Worm (Caenorhabditis elegans): ENCODE results near the gene Y55F3BL.6.

The Y55F3BL.6 gene

ce11 chrIV:854357-855269 lies 47.7 kb upstream of the Y55F3BL.6 start, which contains the start of the genes lem-4 and Y55F3BR.11 (continued):
- TF ChIP-seq nhr-47 (tag; optimal IDR thresholded peaks at IDR 0.05) = peak; percentile 84
- peak; percentile 73 for TF ChIP-seq nhr-90 (tag; optimal IDR thresholded peaks at IDR 0.05; ENCODE audit: poor library complexity)
- TF ChIP-seq mep-1 (tag; optimal IDR thresholded peaks at IDR 0.05) = peak; percentile 80
- no peak for TF ChIP-seq nhr-84 (tag; optimal IDR thresholded peaks at IDR 0.05)
- peak; percentile 1 for TF ChIP-seq nhr-237 (tag; optimal IDR thresholded peaks at IDR 0.05)
- TF ChIP-seq nhr-19 (GFP tag; conservative IDR thresholded peaks at IDR 0.05) = peak; percentile 75
- TF ChIP-seq lin-39 (tag; optimal IDR thresholded peaks at IDR 0.05) = peak; percentile 63
- TF ChIP-seq mdl-1 (tag; optimal IDR thresholded peaks at IDR 0.05) = peak in 1 of 2 experiments; percentile 54
- TF ChIP-seq jun-1 (tag; optimal IDR thresholded peaks at IDR 0.05) = peak; percentile 41
- TF ChIP-seq lin-13 (GFP tag; optimal IDR thresholded peaks at IDR 0.05) = peak; percentile 45
- TF ChIP-seq tlp-1 (tag; optimal IDR thresholded peaks at IDR 0.05) = no peak
- TF ChIP-seq ceh-90 (tag; optimal IDR thresholded peaks at IDR 0.05) = peak; percentile 18
- no peak for TF ChIP-seq lir-3 (tag; optimal IDR thresholded peaks at IDR 0.05; ENCODE audit: poor library complexity)
- peak; percentile 42 for TF ChIP-seq sox-4 (tag; optimal IDR thresholded peaks at IDR 0.05)
- TF ChIP-seq zip-4 (GFP tag; optimal IDR thresholded peaks at IDR 0.05) = peak; percentile 31
- peak; percentile 51 for TF ChIP-seq grh-1 (GFP tag; IDR thresholded peaks at IDR 0.05)
- TF ChIP-seq fkh-4 (tag; optimal IDR thresholded peaks at IDR 0.05; ENCODE audit: borderline replicate concordance) = peak; percentile 7
- TF ChIP-seq elt-3 (tag; optimal IDR thresholded peaks at IDR 0.05) = peak in 1 of 6 experiments; percentile 32
- TF ChIP-seq fos-1 (tag; optimal IDR thresholded peaks at IDR 0.05) = peak; percentile 72
- TF ChIP-seq unc-86 (tag; optimal IDR thresholded peaks at IDR 0.05) = peak; percentile 62
- no peak for TF ChIP-seq ces-1 (GFP tag; optimal IDR thresholded peaks at IDR 0.05)
- TF ChIP-seq mab-9 (GFP tag; IDR thresholded peaks at IDR 0.05) = 0 out of 2 replicates have a peak, but pooled peaks have one; percentile 23
- TF ChIP-seq snu-23 (GFP tag; optimal IDR thresholded peaks at IDR 0.05) = peak; percentile 84
- peak; percentile 74 for TF ChIP-seq tbx-2 (tag; optimal IDR thresholded peaks at IDR 0.05)
- no peak for TF ChIP-seq ets-5 (GFP tag; IDR thresholded peaks at IDR 0.05)
- TF ChIP-seq unc-62 (GFP tag; optimal IDR thresholded peaks at IDR 0.05) = no peak
- peak; percentile 80 for TF ChIP-seq swsn-7 (tag; optimal IDR thresholded peaks at IDR 0.05)
- no peak for TF ChIP-seq zag-1 (tag; optimal IDR thresholded peaks at IDR 0.05)
- peak; percentile 5 for TF ChIP-seq nhr-11 (tag; optimal IDR thresholded peaks at IDR 0.05)
- no peak for TF ChIP-seq mef-2 (tag; optimal IDR thresholded peaks at IDR 0.05)
- TF ChIP-seq sptf-1 (tag; optimal IDR thresholded peaks at IDR 0.05) = no peak
- peak; percentile 71 for TF ChIP-seq rnt-1 (tag; optimal IDR thresholded peaks at IDR 0.05)
- TF ChIP-seq nhr-12 (tag; optimal IDR thresholded peaks at IDR 0.05) = no peak
- TF ChIP-seq ceh-88 (GFP tag; IDR thresholded peaks at IDR 0.05) = no peak
- peak; percentile 53 for TF ChIP-seq ama-1 (optimal IDR thresholded peaks at IDR 0.05)
- TF ChIP-seq egl-27 (tag; optimal IDR thresholded peaks at IDR 0.05) = no peak
- no peak for TF ChIP-seq nhr-28 (tag; optimal IDR thresholded peaks at IDR 0.05)
- peak; percentile 6 for TF ChIP-seq sup-37 (GFP tag; optimal IDR thresholded peaks at IDR 0.05)
- peak; percentile 85 for TF ChIP-seq lsy-2 (tag; optimal IDR thresholded peaks at IDR 0.05)
- TF ChIP-seq ceh-63 (GFP tag; optimal IDR thresholded peaks at IDR 0.05) = no peak
- TF ChIP-seq C16A3.4 (tag; optimal IDR thresholded peaks at IDR 0.05) = peak; percentile 66
- TF ChIP-seq pag-3 (tag; optimal IDR thresholded peaks at IDR 0.05; ENCODE audit: borderline replicate concordance, insufficient read depth) = no peak
- TF ChIP-seq hlh-4 (tag; optimal IDR thresholded peaks at IDR 0.05) = no peak
- no peak for TF ChIP-seq fkh-10 (GFP tag; optimal IDR thresholded peaks at IDR 0.05)
- no peak for TF ChIP-seq C34B4.2 (tag; optimal IDR thresholded peaks at IDR 0.05)
- peak; percentile 12 for TF ChIP-seq C04F5.9 (tag; optimal IDR thresholded peaks at IDR 0.05)
- no peak for TF ChIP-seq pqm-1 (tag; optimal IDR thresholded peaks at IDR 0.05)
- no peak for TF ChIP-seq hlh-17 (GFP tag; optimal IDR thresholded peaks at IDR 0.05; ENCODE audit: borderline replicate concordance)
- peak; percentile 44 for TF ChIP-seq ceh-8 (GFP tag; optimal IDR thresholded peaks at IDR 0.05)
- peak; percentile 91 to 95 (median 95) for TF ChIP-seq dpl-1 (GFP tag; optimal IDR thresholded peaks at IDR 0.05)
